Worm (Caenorhabditis elegans) whole organism, L4/young adult: ENCODE measurements around the gene Y39A3CL.3.

Experiments
- W03F9.2 ChIP-seq: fragments of 150-350 bp; optimal IDR thresholded peaks from 2 replicates; lab custom pipeline; 2014; ENCODE audit warnings: missing biosample characterization, missing genetic modification characterization
- him-1 ChIP-seq: sonication (generic microtip); optimal IDR thresholded peaks from 2 replicates; lab custom pipeline; 2016; ENCODE audit warnings: missing genotype, missing genetic modification reagents, missing genetic modification characterization, missing compliant biosample characterization

ce11 chrIII:1818001-1818655 is 40.5 kb downstream of the Y39A3CL.3 start, which contains the start of gene clp-4:
- no peak for TF ChIP-seq W03F9.2
- no peak for TF ChIP-seq him-1 (tag; lab: Kevin White, UChicago)
